Fruit fly (Drosophila melanogaster): ENCODE measurements around the gene alphaTub84D.
A peak's percentile ranks its signal among the peaks of the same experiment; 100 is the strongest.

The alphaTub84D gene

DNA sequence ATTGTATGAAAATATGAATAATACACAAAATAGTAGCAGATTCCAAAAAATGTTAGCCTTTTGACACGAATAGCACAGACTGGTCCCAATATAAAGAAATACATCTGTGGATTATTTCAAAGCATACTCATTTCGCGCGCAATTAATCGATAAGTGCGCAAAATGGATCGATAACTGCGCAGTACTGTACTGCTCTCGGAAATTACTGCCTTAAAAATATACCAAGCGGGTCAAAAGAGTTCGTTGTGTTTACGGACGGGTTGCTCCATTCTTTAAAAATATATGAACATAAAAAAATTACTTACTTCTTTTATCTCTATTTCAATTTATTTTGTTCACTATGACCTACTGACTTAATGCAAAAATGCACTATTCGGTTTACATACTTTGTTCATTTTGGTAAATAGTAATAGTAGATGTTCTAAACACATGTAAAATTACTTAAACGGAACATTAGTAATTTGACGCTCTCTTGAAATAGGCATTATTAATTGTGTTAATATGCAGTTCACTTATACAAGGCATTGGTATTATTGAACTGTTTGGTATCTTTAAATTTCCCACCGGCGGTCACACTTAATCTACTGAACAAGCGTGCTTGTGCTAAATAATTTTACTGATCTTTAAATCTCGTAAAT, at the start of gene alphaTub84D, which contains the start of gene Rtnl2:
Gene alphaTub84D, plus strand, starts transcription at position 570 of the 638 bp plus-strand sequence.
Gene Rtnl2, minus strand, starts transcription at position 58 of the 638 bp plus-strand sequence.
- no peak for TF ChIP-seq usp (GFP tag; optimal IDR thresholded peaks at IDR 0.05)
- no peak for TF ChIP-seq pan (optimal IDR thresholded peaks at IDR 0.05)

DNA sequence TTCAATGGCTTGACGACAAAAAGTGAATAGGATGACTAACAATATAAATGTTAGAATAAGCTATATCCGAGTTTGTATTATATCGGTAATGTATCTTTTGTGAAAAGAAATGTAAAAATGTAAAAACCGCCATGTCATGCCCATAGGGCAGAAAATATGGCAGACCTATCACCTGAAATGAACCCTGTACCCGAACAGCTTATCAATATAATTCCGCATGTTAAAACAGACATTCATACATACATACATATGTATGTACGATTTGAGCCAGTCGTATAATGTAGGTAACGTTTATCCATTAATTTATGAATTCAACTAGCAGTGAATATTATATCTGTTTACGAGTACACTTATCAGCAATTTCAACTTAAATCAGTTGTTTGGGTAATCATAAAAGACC, 40.7 kb upstream of the alphaTub84D start:
- no peak for TF ChIP-seq pan (optimal IDR thresholded peaks at IDR 0.05)

DNA sequence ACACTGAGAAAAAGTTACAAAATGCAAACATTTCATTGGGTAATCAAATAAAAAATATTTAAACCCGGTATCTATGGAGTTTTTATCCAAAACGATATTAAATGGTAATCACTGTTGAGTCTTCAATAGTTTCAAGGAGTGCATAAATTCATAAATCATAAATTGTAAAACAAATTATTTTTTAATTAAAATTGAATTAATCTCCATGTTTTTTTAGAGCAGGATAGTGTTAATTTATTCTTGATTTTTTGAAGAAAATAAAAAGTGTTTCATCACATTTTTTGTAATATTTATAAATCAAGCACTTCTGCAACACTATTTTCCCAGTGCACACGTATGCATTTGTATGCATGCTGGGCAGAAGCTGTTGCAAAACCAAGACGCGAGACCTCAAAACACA, 39.7 kb upstream of the alphaTub84D start:
- TF ChIP-seq pan (optimal IDR thresholded peaks at IDR 0.05) (no peak), EcR (GFP tag; optimal IDR thresholded peaks at IDR 0.05) (no peak), psq (optimal IDR thresholded peaks at IDR 0.05) (no peak), Dll (optimal IDR thresholded peaks at IDR 0.05) (no peak), usp (GFP tag; optimal IDR thresholded peaks at IDR 0.05) (no peak), CG8478 (optimal IDR thresholded peaks at IDR 0.05) (no peak)

DNA sequence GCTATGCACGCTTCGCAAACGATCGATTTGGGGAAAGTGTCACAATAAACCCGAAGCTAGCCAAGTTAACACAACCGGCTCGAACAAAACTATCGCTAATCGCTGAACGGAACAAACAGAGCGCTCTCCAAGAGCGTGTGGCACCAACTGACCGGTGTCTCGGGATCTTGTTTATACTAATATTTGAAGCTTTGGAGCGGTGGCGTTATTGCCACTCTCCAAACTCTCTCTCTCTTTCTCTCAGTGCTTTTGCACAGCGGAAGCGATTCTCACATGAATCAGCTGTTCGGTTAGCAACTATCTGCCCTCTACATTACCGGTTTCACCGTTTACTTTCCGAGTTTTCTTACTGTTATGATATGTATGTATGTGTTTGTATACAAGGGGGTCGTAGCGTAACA, 39.1 kb upstream of the alphaTub84D start:
- no peak for TF ChIP-seq psq (optimal IDR thresholded peaks at IDR 0.05)
- TF ChIP-seq EcR (GFP tag; optimal IDR thresholded peaks at IDR 0.05): peak in 1 of 2 experiments; percentile 17

DNA sequence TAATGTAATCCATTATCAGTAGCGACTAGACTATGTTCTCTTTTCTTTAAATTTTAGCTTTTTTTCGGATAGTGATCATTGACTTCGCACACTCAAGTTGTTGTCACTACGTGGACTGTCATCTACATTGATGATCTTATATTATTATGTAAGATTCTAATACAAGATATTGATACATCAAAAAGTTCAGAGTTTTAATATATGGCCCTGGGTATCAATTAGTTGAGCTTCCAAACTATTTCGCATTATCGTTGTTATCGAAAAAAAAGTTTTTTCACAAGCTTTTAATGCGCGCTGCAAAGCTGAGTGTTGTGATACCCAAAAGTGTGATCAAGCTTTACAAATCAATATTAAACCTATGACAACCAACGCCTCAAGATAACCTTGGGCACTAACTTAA, 38.5 kb upstream of the alphaTub84D start:
- TF ChIP-seq pan (optimal IDR thresholded peaks at IDR 0.05): peak; percentile 9
- no peak for TF ChIP-seq Dll (optimal IDR thresholded peaks at IDR 0.05)

DNA sequence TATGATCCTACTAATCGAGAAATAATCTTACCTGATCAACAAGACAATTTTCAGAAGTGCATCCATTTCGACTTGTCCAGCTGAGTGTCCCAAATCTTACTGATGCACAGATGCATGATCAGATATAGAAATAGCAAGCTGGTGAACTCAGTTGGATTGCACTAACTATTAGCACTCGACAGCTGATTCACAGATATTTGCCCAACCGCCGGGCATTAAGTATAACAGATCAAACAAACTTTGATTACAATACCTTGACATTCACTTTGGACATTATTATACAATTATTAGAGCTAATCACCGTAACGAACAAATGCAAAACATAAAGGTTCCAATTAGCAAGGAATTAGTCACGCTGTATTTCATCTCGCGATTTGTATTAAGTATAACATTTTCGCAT, 37.4 kb upstream of the alphaTub84D start, which contains the start of gene CG42656:
Gene CG42656, minus strand, starts transcription at position 101 of the 400 bp plus-strand sequence.
- TF ChIP-seq Dll (optimal IDR thresholded peaks at IDR 0.05) (no peak), CG8478 (optimal IDR thresholded peaks at IDR 0.05) (no peak), psq (optimal IDR thresholded peaks at IDR 0.05) (no peak), EcR (GFP tag; optimal IDR thresholded peaks at IDR 0.05) (no peak), usp (GFP tag; optimal IDR thresholded peaks at IDR 0.05) (no peak), pan (optimal IDR thresholded peaks at IDR 0.05) (no peak)

DNA sequence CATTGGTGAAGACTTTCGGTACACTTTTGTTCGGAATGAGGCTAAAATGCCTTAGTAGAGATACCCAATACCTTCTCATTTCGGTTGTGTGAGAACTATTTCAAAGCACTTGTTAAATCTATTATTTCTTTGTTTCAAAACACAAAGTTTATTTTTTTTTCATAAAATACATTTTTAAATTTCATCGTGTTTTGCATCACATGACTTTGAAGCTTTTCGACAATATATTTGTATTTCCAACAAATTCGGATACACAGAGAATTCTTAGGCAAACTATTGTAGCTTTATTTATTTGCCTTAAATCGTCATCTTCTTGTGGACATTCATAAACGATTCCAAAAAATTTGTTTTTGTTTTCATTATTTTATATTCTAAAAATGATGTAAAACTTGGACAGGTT, 36.8 kb upstream of the alphaTub84D start, which contains the start of gene alpha-Est10:
Gene alpha-Est10, minus strand, starts transcription at position 101 of the 400 bp plus-strand sequence.
- TF ChIP-seq psq (optimal IDR thresholded peaks at IDR 0.05) (no peak), Dll (optimal IDR thresholded peaks at IDR 0.05) (no peak), EcR (GFP tag; optimal IDR thresholded peaks at IDR 0.05) (no peak), CG8478 (optimal IDR thresholded peaks at IDR 0.05) (no peak), usp (GFP tag; optimal IDR thresholded peaks at IDR 0.05) (no peak), pan (optimal IDR thresholded peaks at IDR 0.05) (no peak)

DNA sequence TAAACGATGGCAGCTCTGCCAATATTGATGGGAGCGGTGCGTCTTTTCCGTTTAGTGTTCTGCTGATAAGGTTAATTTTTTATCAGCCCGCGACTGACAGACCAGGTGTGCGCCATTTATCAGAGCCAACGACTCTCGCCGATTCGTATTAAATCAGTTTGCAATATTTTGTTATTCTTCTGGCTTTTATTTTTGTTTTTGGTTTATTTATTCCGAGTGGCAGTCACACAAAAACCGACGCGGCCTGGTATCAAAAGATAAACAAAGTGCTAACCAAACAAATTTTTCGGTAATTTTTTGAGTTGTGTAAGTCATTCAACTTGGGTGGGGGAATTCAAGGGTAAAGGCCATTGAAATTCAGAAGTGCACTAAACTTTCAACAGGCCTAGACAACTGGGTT, 33.1 kb upstream of the alphaTub84D start:
- TF ChIP-seq usp (GFP tag; optimal IDR thresholded peaks at IDR 0.05): no peak
- TF ChIP-seq CG8478 (optimal IDR thresholded peaks at IDR 0.05): no peak
- TF ChIP-seq psq (optimal IDR thresholded peaks at IDR 0.05): no peak
- no peak for TF ChIP-seq pan (optimal IDR thresholded peaks at IDR 0.05)
- no peak for TF ChIP-seq EcR (GFP tag; optimal IDR thresholded peaks at IDR 0.05)
- no peak for TF ChIP-seq Dll (optimal IDR thresholded peaks at IDR 0.05)

DNA sequence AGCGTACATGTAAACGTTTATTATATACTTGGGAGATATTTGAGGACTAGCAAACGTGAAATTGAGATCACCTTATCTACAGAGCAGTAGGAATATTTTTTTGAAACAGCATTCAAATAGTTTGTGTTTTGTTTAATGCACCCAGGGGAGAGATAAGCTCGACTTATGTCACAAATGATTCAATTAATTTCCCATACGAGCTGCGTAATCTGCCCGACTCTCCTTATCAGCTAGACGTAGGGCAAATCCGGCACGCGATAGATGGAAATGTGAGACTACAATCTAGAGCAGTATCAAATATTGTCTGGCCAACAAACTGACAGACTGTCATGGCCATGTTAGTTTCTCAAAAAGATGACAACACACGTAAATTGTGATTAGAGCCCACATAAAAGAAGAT, 31.1 kb upstream of the alphaTub84D start:
- TF ChIP-seq EcR (GFP tag; optimal IDR thresholded peaks at IDR 0.05) (no peak), Dll (optimal IDR thresholded peaks at IDR 0.05) (no peak), pan (optimal IDR thresholded peaks at IDR 0.05) (no peak), usp (GFP tag; optimal IDR thresholded peaks at IDR 0.05) (no peak), psq (optimal IDR thresholded peaks at IDR 0.05) (no peak)

DNA sequence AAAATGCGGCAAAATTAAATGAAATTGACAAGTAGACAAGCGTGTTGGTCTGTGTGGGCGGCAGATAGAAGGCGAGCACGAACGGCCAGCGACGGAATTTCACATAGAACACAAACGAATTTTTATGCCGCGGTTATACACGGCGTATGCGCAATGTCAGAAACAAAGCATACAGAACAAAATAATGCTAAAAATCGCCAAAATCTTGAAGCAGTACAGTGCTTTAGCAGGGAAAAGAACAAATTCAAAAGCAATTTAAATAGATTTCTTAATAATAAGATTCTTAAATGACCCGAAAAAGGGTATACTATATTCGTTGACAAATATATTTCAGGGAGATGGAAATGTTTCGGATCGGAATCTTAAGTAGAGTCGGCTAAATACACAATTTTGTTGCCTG, 30.0 kb upstream of the alphaTub84D start:
- TF ChIP-seq Dll (optimal IDR thresholded peaks at IDR 0.05) (no peak), CG8478 (optimal IDR thresholded peaks at IDR 0.05) (no peak), pan (optimal IDR thresholded peaks at IDR 0.05) (no peak), psq (optimal IDR thresholded peaks at IDR 0.05) (no peak)

DNA sequence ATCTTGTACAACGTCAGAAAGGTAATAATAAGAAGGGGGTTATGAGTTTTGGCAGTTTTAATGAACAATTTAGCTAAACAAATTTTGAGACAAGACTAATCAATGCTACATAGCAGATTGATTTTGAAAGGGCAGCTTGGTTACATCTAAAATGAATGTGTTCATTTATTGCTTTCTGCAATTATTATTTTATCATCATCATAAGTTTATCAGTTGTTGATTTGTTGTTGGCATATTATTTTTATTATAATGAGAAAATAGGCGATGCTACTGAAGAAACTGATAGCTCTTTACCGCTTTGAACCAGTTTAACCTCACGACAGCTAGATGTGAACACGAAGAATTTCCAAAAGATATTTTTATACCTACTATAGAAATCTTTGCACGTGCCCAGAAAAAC, 28.3 kb upstream of the alphaTub84D start, which contains the start of gene Mics1:
Gene Mics1, minus strand, starts transcription at position 101 of the 400 bp plus-strand sequence.
- TF ChIP-seq pan (optimal IDR thresholded peaks at IDR 0.05) (no peak), Dll (optimal IDR thresholded peaks at IDR 0.05) (no peak), EcR (GFP tag; optimal IDR thresholded peaks at IDR 0.05) (no peak), CG8478 (optimal IDR thresholded peaks at IDR 0.05) (no peak), usp (GFP tag; optimal IDR thresholded peaks at IDR 0.05) (no peak), psq (optimal IDR thresholded peaks at IDR 0.05) (no peak)

DNA sequence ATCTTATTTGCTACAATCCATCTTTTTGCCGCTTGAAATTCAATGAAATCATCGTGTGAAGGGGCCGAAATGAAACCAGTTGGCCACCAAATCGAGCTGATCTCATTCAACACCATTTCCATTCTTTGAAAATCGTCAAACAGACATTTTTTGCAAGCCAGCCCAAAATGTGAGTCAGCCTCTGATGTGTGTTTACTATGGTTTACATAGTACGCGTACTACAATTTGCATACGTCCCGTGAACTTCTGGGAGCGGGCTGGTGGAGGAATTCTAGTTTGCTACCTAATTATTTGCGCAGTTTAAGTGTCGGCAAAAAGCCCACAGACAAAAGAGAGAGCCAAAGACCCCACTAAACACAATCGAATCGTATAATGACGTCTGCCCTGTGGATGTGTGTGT, 27.3 kb upstream of the alphaTub84D start:
- TF ChIP-seq usp (GFP tag; optimal IDR thresholded peaks at IDR 0.05) (no peak), pan (optimal IDR thresholded peaks at IDR 0.05) (no peak), CG8478 (optimal IDR thresholded peaks at IDR 0.05) (no peak), psq (optimal IDR thresholded peaks at IDR 0.05) (no peak), Dll (optimal IDR thresholded peaks at IDR 0.05) (no peak), EcR (GFP tag; optimal IDR thresholded peaks at IDR 0.05) (no peak)

DNA sequence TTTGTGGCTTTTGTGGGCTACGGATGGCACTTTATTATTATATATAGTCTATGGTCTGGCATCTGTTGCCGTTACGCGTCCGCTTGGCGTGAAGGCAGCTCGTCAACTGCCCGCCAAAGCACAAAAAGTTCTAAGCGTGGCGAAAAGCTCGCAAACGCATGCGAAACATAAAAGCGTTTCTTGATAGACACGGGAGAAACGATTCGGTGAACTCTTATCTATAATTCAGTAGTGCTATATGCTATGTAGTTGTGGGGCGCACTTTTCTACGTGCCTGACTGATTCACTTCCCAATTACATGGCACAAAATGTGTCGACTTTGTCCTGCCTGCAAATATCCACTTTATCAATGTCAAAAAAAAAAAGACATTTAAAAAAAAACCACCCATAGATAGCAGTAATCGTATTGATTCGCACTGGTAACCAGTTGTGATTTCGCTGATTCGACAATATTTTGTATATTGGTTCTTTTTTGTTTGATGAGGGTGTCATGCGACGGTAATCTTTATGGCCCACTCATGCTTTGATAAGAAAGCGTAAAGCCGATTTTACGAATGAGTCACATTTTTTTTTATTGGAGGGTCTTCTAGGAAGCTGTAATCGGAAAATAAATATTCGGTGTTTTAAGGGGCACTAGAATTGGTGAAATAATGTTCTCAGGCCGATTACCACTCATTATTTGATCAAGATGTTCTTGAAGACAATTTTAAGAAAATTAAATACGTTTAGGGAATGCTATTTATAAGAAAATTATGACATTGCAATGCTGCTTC, 25.4 kb upstream of the alphaTub84D start, which contains the start of gene alpha-Est9:
Gene alpha-Est9, minus strand, starts transcription at position 110 of the 773 bp plus-strand sequence.
- TF ChIP-seq pan (optimal IDR thresholded peaks at IDR 0.05) (no peak), CG8478 (optimal IDR thresholded peaks at IDR 0.05) (no peak), usp (GFP tag; optimal IDR thresholded peaks at IDR 0.05) (no peak), Dll (optimal IDR thresholded peaks at IDR 0.05) (no peak), EcR (GFP tag; optimal IDR thresholded peaks at IDR 0.05) (no peak), psq (optimal IDR thresholded peaks at IDR 0.05) (no peak)

All from whole organism.